Fruit fly (Drosophila melanogaster): ENCODE results near the gene CG14024.

The CG14024 gene

dm6 chr2L:5286572-5286971 is 28.1 kb downstream of the CG14024 start:
- TF ChIP-seq gl (tag; optimal IDR thresholded peaks at IDR 0.05) (no peak), EcR (GFP tag; optimal IDR thresholded peaks at IDR 0.05) (peak; percentile 73)

- TF ChIP-seq CG8159 (tag; optimal IDR thresholded peaks at IDR 0.05): no peak
- no peak for TF ChIP-seq CG15710 (tag; optimal IDR thresholded peaks at IDR 0.05)
- no peak for TF ChIP-seq fd96Ca (GFP tag; IDR thresholded peaks at IDR 0.05)
- TF ChIP-seq CG4496 (GFP tag; IDR thresholded peaks at IDR 0.05): no peak
- TF ChIP-seq rn (GFP tag; IDR thresholded peaks at IDR 0.05): no peak
- TF ChIP-seq Pif1A (GFP tag; optimal IDR thresholded peaks at IDR 0.05): no peak
- TF ChIP-seq CG14655 (GFP tag; optimal IDR thresholded peaks at IDR 0.05): no peak
- no peak for TF ChIP-seq D1 (tag; optimal IDR thresholded peaks at IDR 0.05)
- TF ChIP-seq CG17806 (tag; optimal IDR thresholded peaks at IDR 0.05): no peak
- no peak for TF ChIP-seq EcR (GFP tag; optimal IDR thresholded peaks at IDR 0.05)
- no peak for TF ChIP-seq Pif1B (GFP tag; optimal IDR thresholded peaks at IDR 0.05)
- TF ChIP-seq Snoo (tag; optimal IDR thresholded peaks at IDR 0.05): no peak
- TF ChIP-seq CG32121 (GFP tag; IDR thresholded peaks at IDR 0.05): no peak
- TF ChIP-seq Ets98B (GFP tag; IDR thresholded peaks at IDR 0.05): no peak
- no peak for TF ChIP-seq CG10348 (GFP tag; IDR thresholded peaks at IDR 0.05)
Measured at dm6 chr2L:5285860-5286259, 28.8 kb downstream of the CG14024 start.

- peak; percentile 65 for TF ChIP-seq EcR (GFP tag; optimal IDR thresholded peaks at IDR 0.05)
- no peak for TF ChIP-seq gl (tag; optimal IDR thresholded peaks at IDR 0.05)
- TF ChIP-seq CG4496 (GFP tag; IDR thresholded peaks at IDR 0.05): 0 out of 3 replicates have a peak, but pooled peaks have one; percentile 27
- TF ChIP-seq Pif1A (GFP tag; optimal IDR thresholded peaks at IDR 0.05): no peak
- no peak for TF ChIP-seq Pif1B (GFP tag; optimal IDR thresholded peaks at IDR 0.05)
- 0 out of 2 replicates have a peak, but pooled peaks have one; percentile 10 for TF ChIP-seq CG32121 (GFP tag; IDR thresholded peaks at IDR 0.05)
- no peak for TF ChIP-seq CG13204 (GFP tag; optimal IDR thresholded peaks at IDR 0.05)
Measured at dm6 chr2L:5284820-5285219, 29.9 kb downstream of the CG14024 start.

DNA sequence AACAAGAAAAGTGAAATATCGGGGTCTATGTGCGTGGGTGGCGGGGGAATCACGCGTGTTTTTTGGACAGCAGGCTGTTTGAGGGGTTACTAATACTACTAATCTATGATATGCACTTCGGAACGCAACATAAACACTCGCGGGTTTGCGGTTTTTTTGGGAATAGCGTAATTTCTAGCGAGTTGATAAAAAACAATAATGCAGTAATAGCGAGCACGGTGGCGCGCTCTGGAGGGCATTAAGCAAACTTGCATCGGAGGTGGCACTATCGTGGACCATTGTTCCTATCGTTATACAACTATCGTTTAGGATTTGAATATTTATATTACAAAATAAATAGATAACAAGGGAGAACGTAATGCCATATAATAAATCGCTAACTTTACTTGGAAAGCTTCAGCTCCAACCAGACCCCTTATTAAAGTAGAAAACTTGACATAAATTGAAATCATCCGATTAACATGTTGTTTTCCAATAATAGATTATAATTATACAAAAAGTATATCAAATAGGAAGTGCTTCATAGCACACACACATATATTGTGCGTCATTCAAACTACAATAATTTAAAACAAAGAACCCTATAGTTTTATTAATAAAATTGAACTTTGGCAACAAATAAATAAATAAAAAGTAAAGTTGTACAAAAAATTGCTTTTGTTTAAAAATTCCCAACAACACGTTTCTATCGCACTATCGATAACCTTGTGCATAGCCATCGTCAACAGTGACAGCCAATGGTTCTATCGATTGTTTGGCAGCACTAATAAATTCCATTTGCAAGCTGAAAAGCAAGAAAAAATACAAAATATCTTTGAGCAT is 36.2 kb downstream of the CG14024 start, which contains the start of the genes Nin and Bub1:
Gene Nin, minus strand, starts transcription at position 240 of the 822 bp plus-strand sequence.
Gene Bub1, plus strand, starts transcription at position 557 of the 822 bp plus-strand sequence.
- TF ChIP-seq Pif1A (GFP tag; optimal IDR thresholded peaks at IDR 0.05): no peak
- no peak for TF ChIP-seq CG4496 (GFP tag; IDR thresholded peaks at IDR 0.05)
- peak; percentile 2 for TF ChIP-seq gl (tag; optimal IDR thresholded peaks at IDR 0.05)
- TF ChIP-seq rn (GFP tag; IDR thresholded peaks at IDR 0.05): 0 out of 2 replicates have a peak, but pooled peaks have one; percentile 8
- TF ChIP-seq CG15710 (tag; optimal IDR thresholded peaks at IDR 0.05): peak; percentile 27

dm6 chr2L:5277262-5278008 is 37.3 kb downstream of the CG14024 start:
- TF ChIP-seq EcR (GFP tag; optimal IDR thresholded peaks at IDR 0.05) (no peak), CG4496 (GFP tag; IDR thresholded peaks at IDR 0.05) (no peak), Snoo (tag; optimal IDR thresholded peaks at IDR 0.05) (no peak), Pif1B (GFP tag; optimal IDR thresholded peaks at IDR 0.05) (no peak), CG17806 (tag; optimal IDR thresholded peaks at IDR 0.05) (no peak), CG8159 (tag; optimal IDR thresholded peaks at IDR 0.05) (no peak), CG34367 (tag; optimal IDR thresholded peaks at IDR 0.05) (no peak), Ets98B (GFP tag; IDR thresholded peaks at IDR 0.05) (no peak)

- no peak for TF ChIP-seq CG14655 (GFP tag; optimal IDR thresholded peaks at IDR 0.05)
- TF ChIP-seq gl (tag; optimal IDR thresholded peaks at IDR 0.05): no peak
- TF ChIP-seq Pif1B (GFP tag; optimal IDR thresholded peaks at IDR 0.05): no peak
- no peak for TF ChIP-seq CG13204 (GFP tag; optimal IDR thresholded peaks at IDR 0.05)
- no peak for TF ChIP-seq CG8159 (tag; optimal IDR thresholded peaks at IDR 0.05)
- no peak for TF ChIP-seq CG9948 (tag; optimal IDR thresholded peaks at IDR 0.05)
- TF ChIP-seq CG10348 (GFP tag; IDR thresholded peaks at IDR 0.05): no peak
- TF ChIP-seq Ets98B (GFP tag; IDR thresholded peaks at IDR 0.05): no peak
- no peak for TF ChIP-seq Pif1A (GFP tag; optimal IDR thresholded peaks at IDR 0.05)
- no peak for TF ChIP-seq rn (GFP tag; IDR thresholded peaks at IDR 0.05)
- no peak for TF ChIP-seq CG34367 (tag; optimal IDR thresholded peaks at IDR 0.05)
Measured at dm6 chr2L:5271081-5271480, 43.6 kb downstream of the CG14024 start, which contains the start of gene tkv. TSS of gene tkv (minus strand) at chr2L:5271384.

Measured in whole organism, pupa.